Worm (Caenorhabditis elegans) whole organism, L4 larva: ENCODE results near the gene B0250.18.

Source experiments
- D1046.2 ChIP-seq: fragments of 200-800 bp; sonication (Bioruptor generic); IDR thresholded peaks from 2 replicates; pipeline ENCODE4 v1.3.6; 2022; ENCODE audit warnings: missing genetic modification characterization, missing compliant biosample characterization
- F37D6.2 ChIP-seq: sonication (generic microtip); optimal IDR thresholded peaks from 2 replicates; lab custom pipeline; 2016; ENCODE audit warnings: mild to moderate bottlenecking, missing genetic modification characterization, missing compliant biosample characterization
- F49E8.2 ChIP-seq: sonication (generic microtip); optimal IDR thresholded peaks from 2 replicates; lab custom pipeline; 2016; ENCODE audit warnings: missing compliant biosample characterization, mild to moderate bottlenecking, missing genetic modification characterization, borderline replicate concordance
- Y48G9A.11 ChIP-seq: fragments of 200-800 bp; sonication (Bioruptor generic); IDR thresholded peaks from 2 replicates; pipeline ENCODE4 v1.3.6; 2022; ENCODE audit warnings: missing genetic modification reagents, missing genetic modification characterization, missing compliant biosample characterization
- ZK337.2 ChIP-seq: fragments of 200-800 bp; sonication (Bioruptor generic); IDR thresholded peaks from 2 replicates; pipeline ENCODE4 v1.3.6; 2022; ENCODE audit warnings: missing genetic modification reagents, missing genetic modification characterization, missing compliant biosample characterization
- aly-2 ChIP-seq: sonication (generic microtip); optimal IDR thresholded peaks from 2 replicates; lab custom pipeline; 2018; ENCODE audit warnings: missing biosample characterization, missing genetic modification characterization
- ceh-32 ChIP-seq: sonication (generic microtip); optimal IDR thresholded peaks from 2 replicates; lab custom pipeline; 2016; ENCODE audit warnings: mild to moderate bottlenecking, missing genetic modification characterization, missing compliant biosample characterization; ENCODE audit not compliant: poor library complexity
- ceh-44 ChIP-seq: fragments of 200-800 bp; sonication (Bioruptor generic); IDR thresholded peaks from 2 replicates; pipeline ENCODE4 v1.3.6; 2022; ENCODE audit warnings: missing genetic modification reagents, missing genetic modification characterization, missing compliant biosample characterization
- ceh-62 ChIP-seq: sonication (generic microtip); optimal IDR thresholded peaks from 2 replicates; lab custom pipeline; 2017; ENCODE audit warnings: missing biosample characterization, missing genetic modification characterization
- cey-2 ChIP-seq: sonication (generic microtip); optimal IDR thresholded peaks from 3 replicates; lab custom pipeline; 2017; ENCODE audit warnings: missing genetic modification characterization, mild to moderate bottlenecking, missing compliant biosample characterization, antibody characterized with exemption, borderline replicate concordance; ENCODE audit not compliant: insufficient read depth
- ctbp-1 ChIP-seq: fragments of 200-800 bp; sonication (Bioruptor generic); IDR thresholded peaks from 2 replicates; pipeline ENCODE4 v1.3.6; 2022; ENCODE audit warnings: missing genetic modification reagents, missing genetic modification characterization, missing compliant biosample characterization
- daf-16 ChIP-seq, 3 experiments: sonication (generic microtip); optimal IDR thresholded peaks; 2 replicates each; lab custom pipeline; 2016 to 2017; ENCODE audit warnings: missing genetic modification characterization in 3 of 3, missing genetic modification reagents in 3 of 3, mild to moderate bottlenecking in 2 of 3, missing compliant biosample characterization in 2 of 3, missing biosample characterization in 1 of 3, moderate library complexity in 1 of 3
- daf-8 ChIP-seq: fragments of 200-800 bp; sonication (Bioruptor generic); IDR thresholded peaks from 2 replicates; pipeline ENCODE4 v1.3.6; 2022; ENCODE audit warnings: missing genetic modification characterization, missing compliant biosample characterization
- dmd-6 ChIP-seq: fragments of 200-800 bp; sonication (Bioruptor generic); IDR thresholded peaks from 2 replicates; pipeline ENCODE4 v1.3.6; 2022; ENCODE audit warnings: missing genetic modification reagents, missing genetic modification characterization, missing compliant biosample characterization
- dpl-1 ChIP-seq: fragments of 150-350 bp; optimal IDR thresholded peaks from 2 replicates; lab custom pipeline; 2014; ENCODE audit warnings: missing biosample characterization, missing genetic modification reagents, missing genetic modification characterization
- duxl-1 ChIP-seq: sonication (generic microtip); optimal IDR thresholded peaks from 2 replicates; lab custom pipeline; 2016; ENCODE audit warnings: mild to moderate bottlenecking, missing genetic modification characterization, moderate library complexity, missing compliant biosample characterization; ENCODE audit not compliant: poor library complexity
- dve-1 ChIP-seq: sonication (generic microtip); optimal IDR thresholded peaks from 2 replicates; lab custom pipeline; 2017; ENCODE audit warnings: antibody characterized with exemption, mild to moderate bottlenecking, missing genetic modification characterization, missing compliant biosample characterization; ENCODE audit not compliant: insufficient read depth
- hif-1 ChIP-seq, 2 experiments: sonication (generic microtip); optimal IDR thresholded peaks; 2 replicates each; lab custom pipeline; 2016 to 2017; ENCODE audit warnings: missing compliant biosample characterization in 2 of 2, missing genetic modification characterization in 2 of 2, missing genetic modification reagents in 2 of 2, missing genotype in 2 of 2, mild to moderate bottlenecking in 1 of 2
- hlh-11 ChIP-seq: fragments of 200-800 bp; sonication (Bioruptor generic); optimal IDR thresholded peaks from 2 replicates; lab custom pipeline; 2018; ENCODE audit warnings: mild to moderate bottlenecking, missing genetic modification characterization, missing compliant biosample characterization
- hlh-30 ChIP-seq: sonication (generic microtip); optimal IDR thresholded peaks from 2 replicates; lab custom pipeline; 2017; ENCODE audit warnings: antibody characterized with exemption, mild to moderate bottlenecking, missing genetic modification characterization, missing compliant biosample characterization; ENCODE audit not compliant: insufficient read depth
- jun-1 ChIP-seq: fragments of 150-350 bp; optimal IDR thresholded peaks from 2 replicates; lab custom pipeline; 2014; ENCODE audit warnings: missing biosample characterization, missing genetic modification reagents, missing genetic modification characterization
- lim-7 ChIP-seq: fragments of 200-800 bp; sonication (Bioruptor generic); IDR thresholded peaks from 2 replicates; pipeline ENCODE4 v1.3.6; 2022; ENCODE audit warnings: missing genetic modification characterization, missing compliant biosample characterization
- lin-13 ChIP-seq: fragments of 150-350 bp; optimal IDR thresholded peaks from 2 replicates; lab custom pipeline; 2014; ENCODE audit warnings: missing biosample characterization, missing genetic modification reagents, missing genetic modification characterization
- lsy-2 ChIP-seq, 2 experiments: fragments of 150-350 bp in 1 of 2; sonication (generic microtip) in 1 of 2; optimal IDR thresholded peaks; 2 replicates each; lab custom pipeline; 2014 to 2017; ENCODE audit warnings: missing biosample characterization in 2 of 2, missing genetic modification characterization in 2 of 2
- mdl-1 ChIP-seq, 2 experiments: fragments of 150-350 bp in 1 of 2; sonication (generic microtip) in 1 of 2; optimal IDR thresholded peaks; 2 replicates each; lab custom pipeline; 2014 to 2017; ENCODE audit warnings: missing biosample characterization in 2 of 2, missing genetic modification characterization in 2 of 2
- mep-1 ChIP-seq: fragments of 150-350 bp; sonication (generic microtip); optimal IDR thresholded peaks from 3 replicates; lab custom pipeline; 2014; ENCODE audit warnings: missing biosample characterization, missing genetic modification characterization
- mxl-2 ChIP-seq: fragments of 200-800 bp; sonication (Bioruptor generic); conservative IDR thresholded peaks from 2 replicates; pipeline ENCODE4 v1.3.6; 2022; ENCODE audit warnings: missing genetic modification reagents, missing genetic modification characterization, missing compliant biosample characterization
- mxl-3 ChIP-seq: fragments of 200-800 bp; sonication (Bioruptor generic); optimal IDR thresholded peaks from 2 replicates; lab custom pipeline; 2018; ENCODE audit warnings: mild to moderate bottlenecking, missing genetic modification characterization, missing compliant biosample characterization
- nhr-10 ChIP-seq: fragments of 150-350 bp; optimal IDR thresholded peaks from 2 replicates; lab custom pipeline; 2014; ENCODE audit warnings: missing biosample characterization, missing genetic modification characterization
- nhr-102 ChIP-seq: sonication (generic microtip); optimal IDR thresholded peaks from 2 replicates; lab custom pipeline; 2016; ENCODE audit warnings: mild to moderate bottlenecking, missing genetic modification characterization, moderate library complexity, missing compliant biosample characterization
- nhr-237 ChIP-seq: sonication (generic microtip); optimal IDR thresholded peaks from 2 replicates; lab custom pipeline; 2017; ENCODE audit warnings: missing biosample characterization, missing genetic modification characterization
- nhr-28 ChIP-seq: fragments of 150-350 bp; optimal IDR thresholded peaks from 2 replicates; lab custom pipeline; 2014; ENCODE audit warnings: missing biosample characterization, missing genetic modification characterization
- nhr-41 ChIP-seq: fragments of 200-800 bp; sonication (Bioruptor generic); IDR thresholded peaks from 2 replicates; pipeline ENCODE4 v1.3.6; 2022; ENCODE audit warnings: missing genetic modification reagents, missing genetic modification characterization, missing compliant biosample characterization
- nhr-42 ChIP-seq: fragments of 200-800 bp; sonication (Bioruptor generic); IDR thresholded peaks from 2 replicates; pipeline ENCODE4 v1.3.6; 2022; ENCODE audit warnings: missing genetic modification characterization, missing compliant biosample characterization
- nhr-48 ChIP-seq: sonication (generic microtip); optimal IDR thresholded peaks from 2 replicates; lab custom pipeline; 2016; ENCODE audit warnings: mild to moderate bottlenecking, missing genetic modification characterization, missing compliant biosample characterization
- nhr-77 ChIP-seq: fragments of 150-350 bp; optimal IDR thresholded peaks from 2 replicates; lab custom pipeline; 2014; ENCODE audit warnings: missing biosample characterization, missing genetic modification characterization
- rbr-2 ChIP-seq: sonication (generic microtip); optimal IDR thresholded peaks from 2 replicates; lab custom pipeline; 2016; ENCODE audit warnings: missing genotype, missing genetic modification characterization, missing compliant biosample characterization
- set-16 ChIP-seq: fragments of 200-800 bp; sonication (Bioruptor generic); IDR thresholded peaks from 2 replicates; pipeline ENCODE4 v1.3.6; 2022; ENCODE audit warnings: missing genetic modification reagents, missing genetic modification characterization, missing compliant biosample characterization
- skn-1 ChIP-seq: fragments of 150-350 bp; optimal IDR thresholded peaks from 2 replicates; lab custom pipeline; 2014; ENCODE audit warnings: missing biosample characterization, missing genetic modification characterization
- spr-3 ChIP-seq: fragments of 200-800 bp; sonication (Bioruptor generic); optimal IDR thresholded peaks from 2 replicates; lab custom pipeline; 2018; ENCODE audit warnings: mild to moderate bottlenecking, missing genetic modification characterization, missing compliant biosample characterization
- tag-97 ChIP-seq: fragments of 200-800 bp; sonication (Bioruptor generic); IDR thresholded peaks from 2 replicates; pipeline ENCODE4 v1.3.6; 2022; ENCODE audit warnings: missing genetic modification characterization, missing compliant biosample characterization
- tra-1 ChIP-seq: fragments of 200-800 bp; sonication (Bioruptor generic); IDR thresholded peaks from 2 replicates; pipeline ENCODE4 v1.3.6; 2022; ENCODE audit warnings: missing genetic modification reagents, missing genetic modification characterization, missing compliant biosample characterization
- unc-39 ChIP-seq: sonication (generic microtip); optimal IDR thresholded peaks from 2 replicates; lab custom pipeline; 2017; ENCODE audit warnings: missing biosample characterization, missing genetic modification characterization
- unc-62 ChIP-seq, 3 experiments: fragments of 150-350 bp in 1 of 3; sonication (generic microtip); optimal IDR thresholded peaks in 2 of 3; peaks in 1 of 3; 1 replicate in 1 of 3; 2 replicates in 2 of 3; lab custom pipeline; 2014 to 2017; ENCODE audit warnings: missing biosample characterization in 3 of 3, missing genetic modification characterization in 3 of 3, missing genetic modification reagents in 3 of 3, missing genotype in 1 of 3
- vab-7 ChIP-seq: fragments of 200-800 bp; sonication (Bioruptor generic); IDR thresholded peaks from 2 replicates; pipeline ENCODE4 v1.3.6; 2022; ENCODE audit warnings: missing genetic modification reagents, missing genetic modification characterization, missing compliant biosample characterization
- zag-1 ChIP-seq: fragments of 150-350 bp; optimal IDR thresholded peaks from 2 replicates; lab custom pipeline; 2014; ENCODE audit warnings: missing biosample characterization, missing genetic modification characterization
- ztf-7 ChIP-seq: fragments of 150-350 bp; optimal IDR thresholded peaks from 2 replicates; lab custom pipeline; 2014; ENCODE audit warnings: missing biosample characterization, missing genetic modification characterization

B0250.18 gene

ce11 chrV:20413936-20414335, 46.8 kb downstream of the B0250.18 start:
- TF ChIP-seq unc-62 (GFP tag; optimal IDR thresholded peaks at IDR 0.05 in 1 of 2; lab: Kevin White, UChicago) (peak in 1 of 2 experiments; percentile 64), unc-62 (tag; optimal IDR thresholded peaks at IDR 0.05; lab: Kevin White, UChicago) (no peak), cey-2 (tag; lab: Kevin White, UChicago) (no peak)
- TF ChIP-seq, all 104 proteins: peak for 1

ce11 chrV:20413426-20413825, 47.3 kb downstream of the B0250.18 start:
- TF ChIP-seq Y48G9A.11 (GFP tag; lab: Robert Waterston, UW) = no peak
- TF ChIP-seq dmd-6 = peak; percentile 97
- no peak for TF ChIP-seq F37D6.2
- no peak for TF ChIP-seq nhr-10 (tag; lab: Kevin White, UChicago)
- peak; percentile 42 for TF ChIP-seq nhr-77 (tag; lab: Kevin White, UChicago)
- TF ChIP-seq ctbp-1 = no peak
- TF ChIP-seq hlh-30 (tag; lab: Kevin White, UChicago) = peak; percentile 85
- TF ChIP-seq mxl-2 (GFP tag; lab: Robert Waterston, UW) = no peak
- TF ChIP-seq lim-7 (GFP tag; lab: Robert Waterston, UW) = no peak
- no peak for TF ChIP-seq rbr-2 (tag; lab: Kevin White, UChicago)
- peak; percentile 28 for TF ChIP-seq nhr-102 (tag; lab: Kevin White, UChicago)
- no peak for TF ChIP-seq daf-16 (GFP tag; optimal IDR thresholded peaks at IDR 0.05; lab: Kevin White, UChicago)
- TF ChIP-seq daf-16 (tag; optimal IDR thresholded peaks at IDR 0.05; lab: Kevin White, UChicago) = peak; percentile 91
- TF ChIP-seq tra-1 (GFP tag; lab: Robert Waterston, UW) = peak; percentile 81
- no peak for TF ChIP-seq unc-62 (GFP tag; optimal IDR thresholded peaks at IDR 0.05 in 1 of 2; lab: Kevin White, UChicago)
- TF ChIP-seq unc-62 (tag; optimal IDR thresholded peaks at IDR 0.05; lab: Kevin White, UChicago) = no peak
- TF ChIP-seq skn-1 (tag; lab: Kevin White, UChicago) = no peak
- TF ChIP-seq mdl-1 (tag; optimal IDR thresholded peaks at IDR 0.05; lab: Kevin White, UChicago) = peak in 1 of 2 experiments; percentile 46
- no peak for TF ChIP-seq dpl-1 (GFP tag; lab: Kevin White, UChicago)
- TF ChIP-seq hif-1 (tag; optimal IDR thresholded peaks at IDR 0.05; lab: Kevin White, UChicago) = peak; percentile 13 to 52
- TF ChIP-seq dve-1 = peak; percentile 74
- peak; percentile 90 for TF ChIP-seq hlh-11 (tag; lab: Kevin White, UChicago)
- TF ChIP-seq vab-7 (GFP tag; lab: Robert Waterston, UW) = no peak
- TF ChIP-seq ceh-62 (tag; lab: Kevin White, UChicago) = no peak
- no peak for TF ChIP-seq ceh-44 (GFP tag; lab: Robert Waterston, UW)
- TF ChIP-seq ceh-32 (tag; lab: Kevin White, UChicago) = no peak
- no peak for TF ChIP-seq duxl-1 (tag; lab: Kevin White, UChicago)
- TF ChIP-seq mep-1 (tag; lab: Kevin White, UChicago) = no peak
- no peak for TF ChIP-seq zag-1 (tag; lab: Kevin White, UChicago)
- peak; percentile 54 for TF ChIP-seq ztf-7 (tag; lab: Kevin White, UChicago)
- no peak for TF ChIP-seq nhr-237
- peak; percentile 38 for TF ChIP-seq nhr-48 (tag; lab: Kevin White, UChicago)
- TF ChIP-seq nhr-41 = no peak
- no peak for TF ChIP-seq aly-2
- no peak for TF ChIP-seq unc-39 (tag; lab: Kevin White, UChicago)
- peak; percentile 62 for TF ChIP-seq mxl-3
- no peak for TF ChIP-seq nhr-42
- TF ChIP-seq tag-97 (GFP tag; lab: Robert Waterston, UW) = no peak
- TF ChIP-seq ZK337.2 (GFP tag; lab: Robert Waterston, UW) = no peak
- no peak for TF ChIP-seq D1046.2 (GFP tag; lab: Robert Waterston, UW)
- no peak for TF ChIP-seq F49E8.2
- TF ChIP-seq daf-8 = no peak
- TF ChIP-seq lin-13 = peak; percentile 63
- TF ChIP-seq lsy-2 (tag; optimal IDR thresholded peaks at IDR 0.05; lab: Kevin White, UChicago) = peak in 1 of 2 experiments; percentile 15
- TF ChIP-seq set-16 = peak; percentile 16; the same call in 1 of the 2 replicates
- TF ChIP-seq nhr-28 = peak; percentile 74
- no peak for TF ChIP-seq spr-3 (GFP tag; lab: Kevin White, UChicago)
- no peak for TF ChIP-seq jun-1
